Fruit fly (Drosophila melanogaster): ENCODE data around the gene SA1.

SA1 gene

dm6 chr2L:6950096-6950495 is at the start of gene SA1, which contains the start of gene Gas41 (continued):
- TF ChIP-seq CG4318 (GFP tag; optimal IDR thresholded peaks at IDR 0.05) (no peak), pdm3 (GFP tag; optimal IDR thresholded peaks at IDR 0.05) (no peak), fd59A (GFP tag; optimal IDR thresholded peaks at IDR 0.05) (peak; percentile 57), Sox102F (GFP tag; optimal IDR thresholded peaks at IDR 0.05) (no peak), CG1621 (tag; optimal IDR thresholded peaks at IDR 0.05) (peak; percentile 32), Lpt (GFP tag; optimal IDR thresholded peaks at IDR 0.05) (no peak), esn (GFP tag; optimal IDR thresholded peaks at IDR 0.05) (peak; percentile 87)

dm6 chr2L:6907761-6908160 is 42.5 kb upstream of the SA1 start, which contains the start of the genes Polr1F and Rat1:
Gene Polr1F (minus strand): TSS chr2L:6907844.
Gene Rat1 (plus strand): TSS chr2L:6908083.
- no peak for TF ChIP-seq CG6163 (GFP tag; IDR thresholded peaks at IDR 0.05)
- TF ChIP-seq Met (GFP tag; optimal IDR thresholded peaks at IDR 0.05): no peak
- peak; percentile 39 for TF ChIP-seq esn (GFP tag; optimal IDR thresholded peaks at IDR 0.05)
- no peak for TF ChIP-seq Lpt (GFP tag; optimal IDR thresholded peaks at IDR 0.05)
- TF ChIP-seq fd59A (GFP tag; optimal IDR thresholded peaks at IDR 0.05): no peak
- TF ChIP-seq CG31627 (GFP tag; optimal IDR thresholded peaks at IDR 0.05): peak; percentile 47
- TF ChIP-seq Eip75B (GFP tag; optimal IDR thresholded peaks at IDR 0.05): no peak
- no peak for TF ChIP-seq CG3919 (GFP tag; optimal IDR thresholded peaks at IDR 0.05)
- TF ChIP-seq CG6276 (GFP tag; optimal IDR thresholded peaks at IDR 0.05): no peak

- no peak for TF ChIP-seq CG15336 (GFP tag; IDR thresholded peaks at IDR 0.05)
- TF ChIP-seq CG6808 (GFP tag; optimal IDR thresholded peaks at IDR 0.05): no peak
- no peak for TF ChIP-seq Blimp-1 (GFP tag; optimal IDR thresholded peaks at IDR 0.05)
Observed at dm6 chr2L:6913964-6914363, 36.3 kb upstream of the SA1 start, which contains the start of gene Wee1. Gene Wee1 (minus strand): TSS chr2L:6914138.

- TF ChIP-seq Ets96B (tag; optimal IDR thresholded peaks at IDR 0.05) (no peak), topi (GFP tag; optimal IDR thresholded peaks at IDR 0.05) (no peak), fd85E (GFP tag; optimal IDR thresholded peaks at IDR 0.05) (no peak), CG6276 (GFP tag; optimal IDR thresholded peaks at IDR 0.05) (no peak), net (GFP tag; optimal IDR thresholded peaks at IDR 0.05) (no peak), svp (GFP tag) (no peak), CG8632 (GFP tag; optimal IDR thresholded peaks at IDR 0.05) (no peak), CG32006 (GFP tag; optimal IDR thresholded peaks at IDR 0.05) (no peak), pdm3 (GFP tag; optimal IDR thresholded peaks at IDR 0.05) (no peak), Blimp-1 (GFP tag; optimal IDR thresholded peaks at IDR 0.05) (no peak), Hr38 (GFP tag; optimal IDR thresholded peaks at IDR 0.05) (no peak), achi (GFP tag; optimal IDR thresholded peaks at IDR 0.05) (no peak), ss (GFP tag; optimal IDR thresholded peaks at IDR 0.05) (no peak), Ets21C (GFP tag; optimal IDR thresholded peaks at IDR 0.05) (no peak), salr (GFP tag; optimal IDR thresholded peaks at IDR 0.05) (no peak)
Observed at dm6 chr2L:6916345-6916744, 33.9 kb upstream of the SA1 start, which contains the start of gene CG32829. Gene CG32829 (minus strand): TSS chr2L:6916445.

dm6 chr2L:6918517-6919202 is 31.6 kb upstream of the SA1 start, which contains the start of gene nop5:
Gene nop5 (minus strand): TSS chr2L:6918743.
- TF ChIP-seq achi (GFP tag; optimal IDR thresholded peaks at IDR 0.05) (no peak), salr (GFP tag; optimal IDR thresholded peaks at IDR 0.05) (no peak), CG32006 (GFP tag; optimal IDR thresholded peaks at IDR 0.05) (peak; percentile 60), CG8632 (GFP tag; optimal IDR thresholded peaks at IDR 0.05) (peak; percentile 67), dsx (GFP tag; optimal IDR thresholded peaks at IDR 0.05; ENCODE audit: poor library complexity, severe bottlenecking) (no peak), CG15336 (GFP tag; IDR thresholded peaks at IDR 0.05) (0 out of 2 replicates have a peak, but pooled peaks have one; percentile 14), net (GFP tag; optimal IDR thresholded peaks at IDR 0.05) (no peak), dac (GFP tag; optimal IDR thresholded peaks at IDR 0.05) (no peak), CG31627 (GFP tag; optimal IDR thresholded peaks at IDR 0.05) (peak; percentile 3), CG7368 (GFP tag; optimal IDR thresholded peaks at IDR 0.05) (no peak), lz (GFP tag; optimal IDR thresholded peaks at IDR 0.05) (peak; percentile 29), CG3032 (tag; optimal IDR thresholded peaks at IDR 0.05) (peak; percentile 72), CG11294 (GFP tag; IDR thresholded peaks at IDR 0.05) (no peak), Hr4 (GFP tag; optimal IDR thresholded peaks at IDR 0.05) (no peak), Eip75B (GFP tag; optimal IDR thresholded peaks at IDR 0.05) (no peak), Met (GFP tag; optimal IDR thresholded peaks at IDR 0.05) (no peak), CG3919 (GFP tag; optimal IDR thresholded peaks at IDR 0.05) (no peak), fd59A (GFP tag; optimal IDR thresholded peaks at IDR 0.05) (no peak), Smox (GFP tag; optimal IDR thresholded peaks at IDR 0.05) (no peak), Ets96B (tag; optimal IDR thresholded peaks at IDR 0.05) (peak; percentile 20), svp (GFP tag) (no peak), vri (GFP tag; optimal IDR thresholded peaks at IDR 0.05) (no peak), CG16779 (tag; optimal IDR thresholded peaks at IDR 0.05) (no peak), CG6792 (GFP tag; optimal IDR thresholded peaks at IDR 0.05) (no peak), Eip78C (GFP tag) (no peak), Blimp-1 (GFP tag; optimal IDR thresholded peaks at IDR 0.05) (no peak)
